Worm (Caenorhabditis elegans) whole organism, young adult: ENCODE data around the gene pals-21.
"Not testable (repeated sequence)": the region's sequence is repeated elsewhere in the genome, so short reads cannot be mapped to it uniquely, and the experiment has no call there.

Experiments
- F52B5.7 ChIP-seq: sonication (generic microtip); optimal IDR thresholded peaks from 2 replicates; lab custom pipeline; 2016; ENCODE audit warnings: mild to moderate bottlenecking, missing genetic modification characterization, missing compliant biosample characterization
- F57C9.4 ChIP-seq: sonication (generic microtip); optimal IDR thresholded peaks from 2 replicates; lab custom pipeline; 2017; ENCODE audit warnings: mild to moderate bottlenecking, missing genetic modification characterization, missing compliant biosample characterization
- ZK185.1 ChIP-seq: sonication (generic microtip); optimal IDR thresholded peaks from 2 replicates; lab custom pipeline; 2016; ENCODE audit warnings: mild to moderate bottlenecking, missing genetic modification characterization, missing compliant biosample characterization; ENCODE audit not compliant: poor library complexity, severe bottlenecking
- ama-1 ChIP-seq, 3 experiments: fragments of 150-350 bp in 1 of 3; sonication (generic microtip) in 2 of 3; optimal IDR thresholded peaks; 2 replicates each; lab custom pipeline; 2014 to 2018; ENCODE audit warnings: missing biosample characterization in 2 of 3, missing genetic modification characterization in 2 of 3, missing genetic modification reagents in 2 of 3
- aptf-2 ChIP-seq: fragments of 200-800 bp; sonication (Bioruptor generic); conservative IDR thresholded peaks from 2 replicates; pipeline ENCODE4 v1.3.6; 2022; ENCODE audit warnings: missing genetic modification reagents, missing genetic modification characterization, missing compliant biosample characterization
- bed-1 ChIP-seq: fragments of 200-800 bp; sonication (Bioruptor generic); IDR thresholded peaks from 2 replicates; pipeline ENCODE4 v1.3.6; 2022; ENCODE audit warnings: missing genetic modification reagents, missing genetic modification characterization, missing compliant biosample characterization
- cebp-2 ChIP-seq: fragments of 200-800 bp; sonication (Bioruptor generic); IDR thresholded peaks from 2 replicates; pipeline ENCODE4 v1.3.6; 2022; ENCODE audit warnings: missing genetic modification characterization, missing compliant biosample characterization
- ceh-91 ChIP-seq: fragments of 200-800 bp; sonication (Bioruptor generic); IDR thresholded peaks from 2 replicates; pipeline ENCODE4 v1.3.6; 2022; ENCODE audit warnings: missing genetic modification reagents, missing genetic modification characterization, missing compliant biosample characterization
- mcd-1 ChIP-seq: fragments of 200-800 bp; sonication (Bioruptor generic); IDR thresholded peaks from 2 replicates; pipeline ENCODE4 v1.3.6; 2022; ENCODE audit warnings: missing genetic modification reagents, missing genetic modification characterization, missing compliant biosample characterization
- rpc-1 ChIP-seq, 2 experiments: fragments of 150-350 bp in 1 of 2; sonication (generic microtip) in 1 of 2; optimal IDR thresholded peaks; 2 replicates each; lab custom pipeline; 2014 to 2018; ENCODE audit warnings: missing biosample characterization in 1 of 2, missing genetic modification characterization in 1 of 2, missing genetic modification reagents in 1 of 2, missing genotype in 1 of 2
- unc-62 ChIP-seq: fragments of 150-350 bp; optimal IDR thresholded peaks from 2 replicates; lab custom pipeline; 2014; ENCODE audit warnings: missing biosample characterization, missing genetic modification reagents, missing genetic modification characterization
- xnd-1 ChIP-seq: sonication (generic microtip); optimal IDR thresholded peaks from 2 replicates; lab custom pipeline; 2016; ENCODE audit warnings: missing genotype, missing genetic modification reagents, missing genetic modification characterization, missing compliant biosample characterization
- zfh-2 ChIP-seq: fragments of 200-800 bp; sonication (Bioruptor generic); conservative IDR thresholded peaks from 2 replicates; pipeline ENCODE4 v1.3.6; 2022; ENCODE audit warnings: missing genetic modification reagents, missing genetic modification characterization, missing compliant biosample characterization
- ztf-6 ChIP-seq: fragments of 200-800 bp; sonication (Bioruptor generic); IDR thresholded peaks from 2 replicates; pipeline ENCODE4 v1.3.6; 2022; ENCODE audit warnings: missing genetic modification reagents, missing genetic modification characterization, missing compliant biosample characterization

- not testable (repeated sequence) for TF ChIP-seq zfh-2; F57C9.4 (tag; lab: Kevin White, UChicago); unc-62 (GFP tag; lab: Kevin White, UChicago); cebp-2; rpc-1 (optimal IDR thresholded peaks at IDR 0.05; lab: Kevin White, UChicago); rpc-1 (tag; optimal IDR thresholded peaks at IDR 0.05; lab: Kevin White, UChicago); ZK185.1 (tag; lab: Kevin White, UChicago); xnd-1; ama-1 (optimal IDR thresholded peaks at IDR 0.05; lab: Kevin White, UChicago); ama-1 (GFP tag; optimal IDR thresholded peaks at IDR 0.05; lab: Kevin White, UChicago); bed-1 (GFP tag; lab: Robert Waterston, UW); mcd-1 (GFP tag; lab: Robert Waterston, UW); F52B5.7 (tag; lab: Kevin White, UChicago); ceh-91 (GFP tag; lab: Robert Waterston, UW); ztf-6 (GFP tag; lab: Robert Waterston, UW); aptf-2 (GFP tag; lab: Robert Waterston, UW)
Measured at ce11 chrIII:1357973-1358372, 22.5 kb downstream of the pals-21 start, which contains the start of gene Y82E9BR.8.
